Worm (Caenorhabditis elegans): ENCODE data around the gene srz-10.

The srz-10 gene

DNA sequence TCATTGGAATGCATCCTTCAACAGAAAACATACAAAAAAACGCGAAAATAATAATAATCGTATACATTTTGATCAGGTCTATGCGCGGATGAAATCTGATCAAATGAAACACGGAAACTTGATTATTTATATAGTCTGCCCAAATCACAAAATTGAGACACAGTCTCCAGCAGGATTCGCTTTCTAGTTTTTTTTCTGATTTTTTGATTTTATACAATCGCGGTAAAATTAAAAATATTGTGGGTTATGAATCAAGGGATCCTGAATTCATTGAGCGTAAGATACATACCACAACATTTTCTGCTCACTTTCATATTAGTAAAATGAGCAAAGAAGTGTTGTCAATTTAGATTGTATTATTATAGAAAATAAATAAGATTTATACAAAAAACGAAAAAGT, 40.1 kb upstream of the srz-10 start, which contains the start of gene clec-230:
Gene clec-230 (minus strand): TSS at position 101 of the 400 bp plus-strand sequence.
- TF ChIP-seq duxl-1 (tag; optimal IDR thresholded peaks at IDR 0.05; ENCODE audit: poor library complexity), result no peak
- peak in 1 of 2 experiments; percentile 64 for TF ChIP-seq unc-62 (GFP tag; optimal IDR thresholded peaks at IDR 0.05 in 1 of 2)
- TF ChIP-seq unc-62 (tag; optimal IDR thresholded peaks at IDR 0.05), result no peak
- TF ChIP-seq ceh-32 (tag; optimal IDR thresholded peaks at IDR 0.05; ENCODE audit: poor library complexity), result no peak
- TF ChIP-seq fos-1 (tag; optimal IDR thresholded peaks at IDR 0.05), result no peak
- no peak for TF ChIP-seq dmd-8 (GFP tag; IDR thresholded peaks at IDR 0.05)

DNA sequence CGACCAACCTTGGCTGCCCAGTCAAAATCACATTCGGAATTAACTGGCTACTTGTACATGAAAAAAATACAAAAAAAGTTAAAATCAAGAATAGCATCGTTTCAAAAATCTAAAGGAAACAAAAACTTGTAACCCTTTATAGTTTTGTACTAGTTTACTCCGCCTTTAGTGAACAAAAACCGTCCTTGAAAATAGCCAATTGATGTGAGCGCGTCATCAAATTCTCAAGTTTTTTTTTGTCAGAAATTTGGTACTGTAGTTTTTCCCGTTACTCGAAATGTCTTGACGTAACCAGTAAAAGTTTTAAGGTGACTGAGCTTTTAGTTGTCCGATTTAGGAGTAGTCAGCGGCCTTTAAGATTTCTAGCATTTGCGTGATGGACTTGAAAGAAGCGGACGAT, 38.4 kb upstream of the srz-10 start, which contains the start of gene C29F3.3:
Gene C29F3.3 (minus strand): TSS at position 101 of the 400 bp plus-strand sequence.
- TF ChIP-seq pqm-1 (tag; optimal IDR thresholded peaks at IDR 0.05) (no peak), ceh-20 (GFP tag; IDR thresholded peaks at IDR 0.05) (no peak), ces-1 (GFP tag; optimal IDR thresholded peaks at IDR 0.05) (no peak), gei-8 (GFP tag; optimal IDR thresholded peaks at IDR 0.05) (no peak), fos-1 (tag; optimal IDR thresholded peaks at IDR 0.05) (no peak)

DNA sequence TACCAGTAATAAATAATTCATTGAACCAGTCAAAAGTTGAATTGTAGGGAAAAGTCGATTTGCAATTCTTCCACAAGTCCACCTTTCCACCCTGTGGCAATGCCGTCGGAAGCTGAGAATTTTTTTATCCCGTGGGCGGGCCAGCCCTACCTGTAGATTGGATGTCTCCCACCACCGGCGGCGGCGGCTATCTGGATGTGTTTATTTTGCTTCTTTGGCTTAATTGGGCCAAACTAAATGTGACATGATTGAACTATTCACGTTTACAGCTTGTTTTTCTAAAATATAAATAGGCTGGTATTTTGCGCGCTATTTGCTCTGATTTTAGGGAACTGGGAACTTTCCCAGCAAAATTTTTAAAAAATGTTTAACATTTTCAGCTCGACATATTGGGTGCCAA, 35.6 kb upstream of the srz-10 start, which contains the start of gene wrt-8:
Gene wrt-8 (minus strand): TSS at position 101 of the 400 bp plus-strand sequence.
- no peak for TF ChIP-seq zfp-2 (tag; optimal IDR thresholded peaks at IDR 0.05)

DNA sequence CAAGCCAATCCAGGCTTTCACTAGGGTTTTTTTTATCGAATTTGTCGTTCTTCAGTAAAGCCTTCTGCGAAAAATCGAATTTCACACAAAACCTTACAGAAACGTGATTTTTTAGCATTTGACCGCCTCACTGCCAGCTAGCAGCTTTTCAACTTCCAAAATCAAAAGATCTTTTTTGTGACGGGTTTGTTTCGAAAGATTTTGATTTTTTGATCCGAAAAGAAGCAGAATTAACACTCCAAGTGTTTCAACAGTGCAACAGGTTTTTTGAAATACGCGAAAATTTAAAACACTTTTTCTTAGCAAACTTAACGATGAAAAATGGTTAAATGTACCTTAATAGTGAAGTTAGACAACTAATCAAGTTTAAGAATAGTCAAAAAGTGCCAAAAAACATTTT, 32.5 kb upstream of the srz-10 start, which contains the start of gene clec-229:
Gene clec-229 (minus strand): TSS at position 101 of the 400 bp plus-strand sequence.
- TF ChIP-seq unc-62 (GFP tag; optimal IDR thresholded peaks at IDR 0.05 in 1 of 2) (peak in 1 of 2 experiments; percentile 24), unc-62 (tag; optimal IDR thresholded peaks at IDR 0.05) (no peak), set-16 (GFP tag; IDR thresholded peaks at IDR 0.05) (no peak)

DNA sequence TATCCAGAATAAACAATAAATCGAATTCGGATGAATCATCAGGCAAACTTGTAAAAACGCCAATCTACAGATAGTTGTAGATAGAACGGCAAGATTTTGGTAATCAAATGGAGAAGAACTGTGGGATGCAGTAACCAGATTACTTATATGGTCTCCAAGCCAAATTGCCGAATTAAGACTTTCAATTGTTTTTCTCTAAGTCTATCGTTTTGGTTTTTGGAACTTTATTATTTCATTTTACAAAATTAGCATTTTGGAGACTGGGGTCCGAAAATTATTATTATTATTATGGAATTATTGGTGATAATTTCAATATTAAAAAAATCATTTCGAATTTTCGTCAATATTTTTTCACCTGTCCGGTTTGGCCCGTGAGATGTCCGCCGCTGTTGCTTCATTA, 30.5 kb upstream of the srz-10 start, which contains the start of gene clec-228:
Gene clec-228 (minus strand): TSS at position 101 of the 400 bp plus-strand sequence.
- TF ChIP-seq lin-15B (tag; optimal IDR thresholded peaks at IDR 0.05) (no peak), nhr-11 (tag; optimal IDR thresholded peaks at IDR 0.05) (no peak), F44E2.7 (GFP tag; IDR thresholded peaks at IDR 0.05) (no peak), unc-39 (tag; optimal IDR thresholded peaks at IDR 0.05) (no peak), fkh-10 (GFP tag; optimal IDR thresholded peaks at IDR 0.05) (no peak)

DNA sequence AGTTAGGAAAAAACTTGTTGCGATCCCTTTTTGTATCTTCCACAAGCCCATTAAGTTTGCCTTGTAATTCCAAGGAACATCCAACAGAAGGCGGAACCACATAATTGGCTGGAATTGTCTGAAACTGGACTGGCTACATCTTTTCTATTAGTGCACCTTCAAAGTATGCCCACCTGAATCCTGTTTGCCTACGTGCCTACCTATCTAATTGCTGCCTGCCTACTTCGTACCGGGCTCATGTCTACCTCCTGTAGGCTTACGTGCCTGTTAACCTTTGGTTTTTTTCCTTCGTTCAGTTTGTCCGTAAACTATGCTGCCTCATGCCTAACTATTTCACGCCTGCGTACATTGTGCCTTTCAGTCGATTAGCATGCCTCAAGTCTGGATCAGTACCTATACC, 28.5 kb upstream of the srz-10 start, which contains the start of gene wrt-7:
Gene wrt-7 (minus strand): TSS at position 101 of the 400 bp plus-strand sequence.
- no peak for TF ChIP-seq madf-9 (GFP tag; conservative IDR thresholded peaks at IDR 0.05)
- peak in 1 of 2 experiments; percentile 33 for TF ChIP-seq unc-62 (GFP tag; optimal IDR thresholded peaks at IDR 0.05 in 1 of 2)
- TF ChIP-seq unc-62 (tag; optimal IDR thresholded peaks at IDR 0.05), result no peak

DNA sequence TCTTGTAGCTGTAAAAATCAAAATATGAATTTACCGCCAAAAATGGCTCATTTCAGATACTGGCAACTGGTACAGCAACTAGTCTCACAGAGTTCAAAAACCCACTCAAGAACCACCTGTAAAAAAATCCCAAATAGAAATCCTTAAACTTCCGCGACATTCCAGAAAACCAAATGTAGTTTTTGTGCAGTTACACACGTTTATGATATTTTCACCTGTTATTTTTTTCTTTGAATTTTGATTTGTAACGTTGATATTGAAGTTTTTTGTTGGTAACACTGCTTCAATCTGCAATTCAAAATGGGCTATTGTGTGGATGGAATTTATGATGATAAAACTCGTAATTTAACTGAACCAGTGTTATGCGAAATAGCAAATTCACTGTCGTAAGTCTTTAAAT, 24.0 kb upstream of the srz-10 start, which contains the start of gene srw-113:
Gene srw-113 (plus strand): TSS at position 301 of the 400 bp plus-strand sequence.
- TF ChIP-seq dmd-8 (GFP tag; IDR thresholded peaks at IDR 0.05) (no peak), nhr-77 (tag; optimal IDR thresholded peaks at IDR 0.05) (no peak), unc-62 (GFP tag; optimal IDR thresholded peaks at IDR 0.05 in 1 of 2) (no peak), unc-62 (tag; optimal IDR thresholded peaks at IDR 0.05) (no peak), aly-2 (tag; optimal IDR thresholded peaks at IDR 0.05) (no peak), duxl-1 (tag; optimal IDR thresholded peaks at IDR 0.05; ENCODE audit: poor library complexity) (no peak), ceh-20 (GFP tag; IDR thresholded peaks at IDR 0.05) (no peak), mep-1 (tag; optimal IDR thresholded peaks at IDR 0.05) (no peak), lin-1 (GFP tag; IDR thresholded peaks at IDR 0.05) (no peak), gei-8 (GFP tag; optimal IDR thresholded peaks at IDR 0.05) (no peak), ctbp-1 (GFP tag; IDR thresholded peaks at IDR 0.05) (no peak), egl-43 (GFP tag; IDR thresholded peaks at IDR 0.05) (no peak), php-3 (GFP tag; IDR thresholded peaks at IDR 0.05) (no peak), F10B5.3 (tag; optimal IDR thresholded peaks at IDR 0.05) (no peak), unc-39 (tag; optimal IDR thresholded peaks at IDR 0.05) (no peak), ceh-44 (GFP tag; IDR thresholded peaks at IDR 0.05) (no peak), dpl-1 (GFP tag; optimal IDR thresholded peaks at IDR 0.05) (no peak), nhr-25 (tag; optimal IDR thresholded peaks at IDR 0.05; ENCODE audit: borderline replicate concordance, insufficient read depth) (no peak), tra-1 (GFP tag; IDR thresholded peaks at IDR 0.05) (no peak)
